Worm (Caenorhabditis elegans): Measurements from ENCODE around the gene K09E9.4.

The K09E9.4 gene

ce11 chrX:15622041-15622440 lies 8.2 kb downstream of the K09E9.4 start:
- no peak for TF ChIP-seq aly-2 (tag; optimal IDR thresholded peaks at IDR 0.05)
- TF ChIP-seq crh-2 (tag; optimal IDR thresholded peaks at IDR 0.05): peak; percentile 36
- peak; percentile 65 for TF ChIP-seq fos-1 (tag; optimal IDR thresholded peaks at IDR 0.05)
- no peak for TF ChIP-seq ztf-11 (tag; optimal IDR thresholded peaks at IDR 0.05)
- no peak for TF ChIP-seq lin-13 (GFP tag; optimal IDR thresholded peaks at IDR 0.05)
- no peak for TF ChIP-seq nhr-23 (tag; optimal IDR thresholded peaks at IDR 0.05)
- TF ChIP-seq nhr-237 (tag; optimal IDR thresholded peaks at IDR 0.05): no peak
- TF ChIP-seq sma-9 (GFP tag; optimal IDR thresholded peaks at IDR 0.05): peak; percentile 38
- TF ChIP-seq sma-9 (tag; optimal IDR thresholded peaks at IDR 0.05): no peak
- no peak for TF ChIP-seq peb-1 (tag; optimal IDR thresholded peaks at IDR 0.05)

ce11 chrX:15621001-15621400 lies 9.2 kb downstream of the K09E9.4 start:
- TF ChIP-seq nhr-23 (tag; optimal IDR thresholded peaks at IDR 0.05) (no peak), elt-3 (tag; optimal IDR thresholded peaks at IDR 0.05) (no peak), crh-2 (tag; optimal IDR thresholded peaks at IDR 0.05) (no peak), ZK546.5 (tag; optimal IDR thresholded peaks at IDR 0.05) (no peak), ceh-82 (tag; optimal IDR thresholded peaks at IDR 0.05) (no peak), sma-9 (GFP tag; optimal IDR thresholded peaks at IDR 0.05) (no peak), sma-9 (tag; optimal IDR thresholded peaks at IDR 0.05) (no peak), peb-1 (tag; optimal IDR thresholded peaks at IDR 0.05) (no peak), fos-1 (tag; optimal IDR thresholded peaks at IDR 0.05) (no peak), nhr-77 (tag; optimal IDR thresholded peaks at IDR 0.05) (no peak), C34F6.9 (tag; optimal IDR thresholded peaks at IDR 0.05) (no peak)

ce11 chrX:15620200-15620599 lies 10.0 kb downstream of the K09E9.4 start, which contains the start of gene K09E9.1:
Gene K09E9.1, plus strand, starts transcription at chrX:15620500.
- TF ChIP-seq ceh-82 (tag; optimal IDR thresholded peaks at IDR 0.05) (no peak), F13H6.1 (tag; optimal IDR thresholded peaks at IDR 0.05) (no peak), fos-1 (tag; optimal IDR thresholded peaks at IDR 0.05) (peak; percentile 17)

ce11 chrX:15619273-15619672 lies 11.0 kb downstream of the K09E9.4 start:
- TF ChIP-seq ama-1 (optimal IDR thresholded peaks at IDR 0.05) (no peak), crh-2 (tag; optimal IDR thresholded peaks at IDR 0.05) (no peak), ztf-1 (GFP tag; conservative IDR thresholded peaks at IDR 0.05) (no peak), lsy-2 (tag; optimal IDR thresholded peaks at IDR 0.05) (peak in 1 of 2 experiments; percentile 5), lin-11 (tag; optimal IDR thresholded peaks at IDR 0.05) (peak; percentile 36), ztf-4 (tag; optimal IDR thresholded peaks at IDR 0.05) (no peak), fos-1 (tag; optimal IDR thresholded peaks at IDR 0.05) (peak; percentile 32), nhr-129 (tag; optimal IDR thresholded peaks at IDR 0.05) (peak; percentile 18), C34F6.9 (tag; optimal IDR thresholded peaks at IDR 0.05) (peak; percentile 43), sma-3 (GFP tag; optimal IDR thresholded peaks at IDR 0.05) (peak; percentile 24), nhr-23 (tag; optimal IDR thresholded peaks at IDR 0.05) (no peak), aly-2 (tag; optimal IDR thresholded peaks at IDR 0.05) (no peak), ceh-16 (tag; optimal IDR thresholded peaks at IDR 0.05) (no peak), sma-9 (GFP tag; optimal IDR thresholded peaks at IDR 0.05) (peak; percentile 40), sma-9 (tag; optimal IDR thresholded peaks at IDR 0.05) (no peak)

ce11 chrX:15617168-15617567 lies 13.1 kb downstream of the K09E9.4 start:
- TF ChIP-seq fos-1 (tag; optimal IDR thresholded peaks at IDR 0.05) (peak; percentile 18), mdl-1 (tag; optimal IDR thresholded peaks at IDR 0.05) (no peak), C34F6.9 (tag; optimal IDR thresholded peaks at IDR 0.05) (peak; percentile 55), dmd-4 (tag; optimal IDR thresholded peaks at IDR 0.05) (no peak), crh-2 (tag; optimal IDR thresholded peaks at IDR 0.05) (peak; percentile 52), lsy-2 (tag; optimal IDR thresholded peaks at IDR 0.05) (peak in 1 of 2 experiments; percentile 32), ZK546.5 (tag; optimal IDR thresholded peaks at IDR 0.05) (no peak), sem-4 (tag; optimal IDR thresholded peaks at IDR 0.05) (no peak), nhr-129 (tag; optimal IDR thresholded peaks at IDR 0.05) (peak; percentile 28), zag-1 (tag; optimal IDR thresholded peaks at IDR 0.05) (peak; percentile 18), unc-62 (GFP tag; optimal IDR thresholded peaks at IDR 0.05) (no peak), sma-9 (GFP tag; optimal IDR thresholded peaks at IDR 0.05) (peak; percentile 20), sma-9 (tag; optimal IDR thresholded peaks at IDR 0.05) (no peak)

- peak; percentile 76 for TF ChIP-seq fos-1 (tag; optimal IDR thresholded peaks at IDR 0.05)
- no peak for TF ChIP-seq R02D3.7 (tag; optimal IDR thresholded peaks at IDR 0.05)
- TF ChIP-seq nhr-6 (tag; optimal IDR thresholded peaks at IDR 0.05): peak; percentile 52
- TF ChIP-seq blmp-1 (tag; optimal IDR thresholded peaks at IDR 0.05; ENCODE audit: insufficient read depth): no peak
- peak in 1 of 2 experiments; percentile 5 for TF ChIP-seq mdl-1 (tag; optimal IDR thresholded peaks at IDR 0.05)
- no peak for TF ChIP-seq lin-39 (tag; optimal IDR thresholded peaks at IDR 0.05)
- no peak for TF ChIP-seq ceh-82 (tag; optimal IDR thresholded peaks at IDR 0.05)
- no peak for TF ChIP-seq elt-3 (tag; optimal IDR thresholded peaks at IDR 0.05)
- peak; percentile 66 for TF ChIP-seq nhr-25 (tag; optimal IDR thresholded peaks at IDR 0.05)
- no peak for TF ChIP-seq ZK546.5 (tag; optimal IDR thresholded peaks at IDR 0.05)
- TF ChIP-seq F13H6.1 (tag; optimal IDR thresholded peaks at IDR 0.05): peak; percentile 29
- no peak for TF ChIP-seq mbf-1 (tag; optimal IDR thresholded peaks at IDR 0.05)
- TF ChIP-seq nhr-11 (tag; optimal IDR thresholded peaks at IDR 0.05): no peak
- peak; percentile 36 for TF ChIP-seq zag-1 (tag; optimal IDR thresholded peaks at IDR 0.05)
- TF ChIP-seq skn-1 (tag; optimal IDR thresholded peaks at IDR 0.05): no peak
- peak; percentile 86 for TF ChIP-seq nhr-129 (tag; optimal IDR thresholded peaks at IDR 0.05)
- TF ChIP-seq sma-3 (GFP tag; optimal IDR thresholded peaks at IDR 0.05): peak; percentile 33
- no peak for TF ChIP-seq ztf-11 (tag; optimal IDR thresholded peaks at IDR 0.05)
- no peak for TF ChIP-seq nhr-12 (tag; optimal IDR thresholded peaks at IDR 0.05)
- TF ChIP-seq Y55F3AM.14 (GFP tag; optimal IDR thresholded peaks at IDR 0.05): no peak
- TF ChIP-seq nhr-77 (tag; optimal IDR thresholded peaks at IDR 0.05): no peak
- TF ChIP-seq ztf-1 (GFP tag; conservative IDR thresholded peaks at IDR 0.05): no peak
- no peak for TF ChIP-seq lin-11 (tag; optimal IDR thresholded peaks at IDR 0.05)
- TF ChIP-seq nhr-237 (tag; optimal IDR thresholded peaks at IDR 0.05): no peak
- TF ChIP-seq unc-39 (tag; optimal IDR thresholded peaks at IDR 0.05): no peak
Observed at ce11 chrX:15616443-15616842, 13.8 kb downstream of the K09E9.4 start, which contains the start of gene ergi-3. Gene ergi-3, minus strand, starts transcription at chrX:15616753.
